Fruit fly (Drosophila melanogaster): ENCODE data around the gene pon.
A peak's percentile ranks its signal among the peaks of the same experiment; 100 is the strongest.

pon gene

DNA sequence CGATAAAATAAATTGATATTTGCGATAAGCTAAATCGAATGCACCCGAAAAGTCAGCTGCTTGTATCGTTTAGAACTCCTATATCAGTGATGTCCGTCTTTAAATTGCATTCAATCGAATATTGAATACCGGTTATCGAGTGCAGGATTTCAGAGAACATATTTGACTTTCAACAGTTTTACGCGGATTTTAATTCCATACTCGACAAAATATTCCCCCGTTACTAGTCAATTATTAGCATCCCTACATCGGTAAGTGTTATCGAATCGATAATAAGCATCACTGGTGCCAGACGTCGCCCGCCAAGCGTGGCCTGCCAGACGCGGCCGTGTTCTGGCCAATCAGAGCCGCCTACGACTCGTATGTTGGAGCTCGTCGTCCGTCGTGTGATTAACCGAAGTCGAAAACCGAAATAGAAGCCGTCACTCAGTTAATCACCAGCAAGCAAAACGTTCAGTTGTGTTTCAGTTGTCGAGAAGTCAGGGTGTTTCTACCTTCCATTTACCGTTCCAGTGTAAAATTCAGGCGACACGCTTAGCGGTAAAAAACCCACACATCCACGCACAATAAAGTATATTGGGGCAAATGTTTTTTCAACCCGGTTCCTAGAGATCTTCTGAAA lies 51.8 kb downstream of the pon start, which contains the start of gene ctp (continued):
- TF ChIP-seq CG14050 (GFP tag; IDR thresholded peaks at IDR 0.05) (no peak; the same call in 2 of the 3 replicates), CG13287 (GFP tag; IDR thresholded peaks at IDR 0.05; ENCODE audit: partially characterized antibody) (peak; percentile 76), Xbp1 (GFP tag; optimal IDR thresholded peaks at IDR 0.05) (peak; percentile 55), CG10565 (GFP tag; optimal IDR thresholded peaks at IDR 0.05) (no peak), Nf-YC (tag; optimal IDR thresholded peaks at IDR 0.05) (peak; percentile 100), nmo (GFP tag; optimal IDR thresholded peaks at IDR 0.05) (peak; percentile 24), Max (GFP tag; optimal IDR thresholded peaks at IDR 0.05) (no peak), CG31441 (GFP tag; IDR thresholded peaks at IDR 0.05) (peak; percentile 47; the same call in 1 of the 2 replicates), CG6813 (GFP tag; optimal IDR thresholded peaks at IDR 0.05) (peak; percentile 42), Side (GFP tag; optimal IDR thresholded peaks at IDR 0.05) (peak; percentile 43), tx (GFP tag; optimal IDR thresholded peaks at IDR 0.05) (peak; percentile 9), esg (GFP tag; conservative IDR thresholded peaks at IDR 0.05) (no peak), Sin3A (optimal IDR thresholded peaks at IDR 0.05) (no peak), CG13123 (GFP tag; optimal IDR thresholded peaks at IDR 0.05) (no peak), CG16815 (GFP tag; optimal IDR thresholded peaks at IDR 0.05) (no peak), tin (GFP tag; optimal IDR thresholded peaks at IDR 0.05) (peak; percentile 14), CG12155 (GFP tag; optimal IDR thresholded peaks at IDR 0.05) (peak; percentile 40), Myb (GFP tag; optimal IDR thresholded peaks at IDR 0.05) (peak; percentile 49), fu2 (GFP tag; optimal IDR thresholded peaks at IDR 0.05) (peak; percentile 3), Hand (GFP tag; optimal IDR thresholded peaks at IDR 0.05) (peak; percentile 22), lbe (GFP tag; optimal IDR thresholded peaks at IDR 0.05) (peak; percentile 21), stc (GFP tag; IDR thresholded peaks at IDR 0.05) (no peak; the same call in 1 of the 2 replicates), D (optimal IDR thresholded peaks at IDR 0.05) (no peak), D (GFP tag; optimal IDR thresholded peaks at IDR 0.05) (no peak), en (GFP tag; optimal IDR thresholded peaks at IDR 0.05) (no peak), CG8089 (GFP tag; optimal IDR thresholded peaks at IDR 0.05) (no peak), dysf (GFP tag; IDR thresholded peaks at IDR 0.05) (peak; percentile 47; the same call in 2 of the 3 replicates), CG17829 (tag; optimal IDR thresholded peaks at IDR 0.05) (peak; percentile 56), CG18262 (tag; optimal IDR thresholded peaks at IDR 0.05) (peak; percentile 30), YL-1 (GFP tag; optimal IDR thresholded peaks at IDR 0.05) (peak; percentile 84), CG11696 (GFP tag; IDR thresholded peaks at IDR 0.05) (no peak), Oli (tag; optimal IDR thresholded peaks at IDR 0.05) (peak; percentile 30), salm (tag; optimal IDR thresholded peaks at IDR 0.05) (no peak), B-H1 (GFP tag; IDR thresholded peaks at IDR 0.05) (no peak), CG10366 (GFP tag; IDR thresholded peaks at IDR 0.05) (no peak), CG14441 (GFP tag; IDR thresholded peaks at IDR 0.05) (no peak; the same call in 1 of the 2 replicates), CG10209 (GFP tag; optimal IDR thresholded peaks at IDR 0.05) (no peak), CG8290 (GFP tag; optimal IDR thresholded peaks at IDR 0.05) (peak; percentile 95), CG8290 (tag; optimal IDR thresholded peaks at IDR 0.05) (peak; percentile 90 to 93), CG15073 (GFP tag; optimal IDR thresholded peaks at IDR 0.05) (no peak), Hr78 (GFP tag; optimal IDR thresholded peaks at IDR 0.05) (no peak), Fer1 (GFP tag; optimal IDR thresholded peaks at IDR 0.05) (peak; percentile 52), Tbp (GFP tag; optimal IDR thresholded peaks at IDR 0.05) (no peak), CG12659 (GFP tag; optimal IDR thresholded peaks at IDR 0.05) (peak; percentile 79), CoRest (tag; optimal IDR thresholded peaks at IDR 0.05) (peak; percentile 51), CG15479 (GFP tag; optimal IDR thresholded peaks at IDR 0.05) (no peak), CG7786 (GFP tag; optimal IDR thresholded peaks at IDR 0.05) (peak; percentile 30), CG9797 (GFP tag; optimal IDR thresholded peaks at IDR 0.05) (peak; percentile 11), da (GFP tag; optimal IDR thresholded peaks at IDR 0.05) (no peak), CG16863 (GFP tag; optimal IDR thresholded peaks at IDR 0.05) (peak; percentile 4), btn (GFP tag; optimal IDR thresholded peaks at IDR 0.05) (no peak)

Measured in whole organism, embryonic.